Fruit fly (Drosophila melanogaster) whole organism, wandering third instar larva: ENCODE measurements around the gene CG42820.

Source experiments
- Abd-B ChIP-seq: fragments of >200 bp; optimal IDR thresholded peaks from 2 replicates; lab custom pipeline; 2017; ENCODE audit warnings: missing biosample characterization, missing genetic modification characterization
- CG32264 ChIP-seq: fragments of 200-800 bp; sonication (Bioruptor generic); optimal IDR thresholded peaks from 2 replicates; lab custom pipeline; 2016; ENCODE audit warnings: missing biosample characterization, missing genetic modification characterization
- CG9705 ChIP-seq: fragments of 200-800 bp; sonication (Bioruptor generic); optimal IDR thresholded peaks from 2 replicates; lab custom pipeline; 2018; ENCODE audit warnings: missing biosample characterization, mild to moderate bottlenecking, missing genetic modification characterization
- CrebA ChIP-seq: fragments of 200-800 bp; sonication (Bioruptor generic); optimal IDR thresholded peaks from 2 replicates; lab custom pipeline; 2016; ENCODE audit warnings: missing biosample characterization, mild to moderate bottlenecking, missing genetic modification characterization, borderline replicate concordance
- Dfd ChIP-seq: fragments of >200 bp; optimal IDR thresholded peaks from 2 replicates; lab custom pipeline; 2017; ENCODE audit warnings: missing biosample characterization, missing genetic modification characterization
- Dif ChIP-seq: fragments of 200-275, 200-300 bp; sonication (Bioruptor generic); optimal IDR thresholded peaks from 2 replicates; lab custom pipeline; 2018; ENCODE audit warnings: missing biosample characterization, missing genetic modification characterization; ENCODE audit not compliant: partially characterized antibody
- GATAd ChIP-seq: sonication (Bioruptor generic); optimal IDR thresholded peaks from 2 replicates; lab custom pipeline; 2016; ENCODE audit warnings: missing biosample characterization, missing genetic modification characterization
- HLH106 ChIP-seq: fragments of 200-800 bp; optimal IDR thresholded peaks from 3 replicates; lab custom pipeline; 2019; ENCODE audit warnings: missing biosample characterization, mild to moderate bottlenecking, missing genetic modification characterization, moderate library complexity
- Hnf4 ChIP-seq: fragments of 200-800 bp; sonication (Bioruptor generic); optimal IDR thresholded peaks from 2 replicates; lab custom pipeline; 2016; ENCODE audit warnings: missing biosample characterization, mild to moderate bottlenecking, missing genetic modification characterization
- Hr83 ChIP-seq: fragments of 200-300 bp; sonication (Bioruptor generic); optimal IDR thresholded peaks from 2 replicates; lab custom pipeline; 2016; ENCODE audit warnings: missing biosample characterization, mild to moderate bottlenecking, missing genetic modification characterization, moderate library complexity; ENCODE audit not compliant: poor library complexity, severe bottlenecking
- Jra ChIP-seq: sonication (Bioruptor generic); optimal IDR thresholded peaks from 2 replicates; lab custom pipeline; 2016; ENCODE audit warnings: missing biosample characterization, missing genetic modification characterization
- Mio ChIP-seq: sonication (Bioruptor generic); optimal IDR thresholded peaks from 2 replicates; lab custom pipeline; 2016; ENCODE audit warnings: missing biosample characterization, missing genetic modification characterization
- Myc ChIP-seq: fragments of >200 bp; optimal IDR thresholded peaks from 2 replicates; lab custom pipeline; 2017
- OdsH ChIP-seq: fragments of 200-800 bp; sonication (Bioruptor generic); optimal IDR thresholded peaks from 2 replicates; lab custom pipeline; 2016; ENCODE audit warnings: missing biosample characterization, mild to moderate bottlenecking, missing genetic modification characterization
- Rel ChIP-seq, 2 experiments: fragments of 200-800 bp; sonication (Bioruptor generic) in 1 of 2; optimal IDR thresholded peaks; 2 replicates in 1 of 2; 3 replicates in 1 of 2; lab custom pipeline; 2016 to 2019; ENCODE audit warnings: mild to moderate bottlenecking in 2 of 2, missing biosample characterization in 2 of 2, missing genetic modification characterization in 2 of 2, moderate library complexity in 1 of 2
- Vsx2 ChIP-seq: fragments of 200-300, 225-300 bp; sonication (Bioruptor generic); optimal IDR thresholded peaks from 2 replicates; lab custom pipeline; 2018; ENCODE audit warnings: missing biosample characterization, missing genetic modification characterization; ENCODE audit not compliant: partially characterized antibody
- br ChIP-seq: fragments of 200-800 bp; sonication (Bioruptor generic); optimal IDR thresholded peaks from 2 replicates; lab custom pipeline; 2016; ENCODE audit warnings: missing biosample characterization, missing genetic modification characterization
- brk ChIP-seq: fragments of 200-800 bp; sonication (Bioruptor generic); optimal IDR thresholded peaks from 2 replicates; lab custom pipeline; 2016; ENCODE audit warnings: missing biosample characterization, mild to moderate bottlenecking, missing genetic modification characterization
- dl ChIP-seq, 2 experiments: fragments of 175-275, 200-275 bp in 1 of 2; fragments of 200-275 bp in 1 of 2; sonication (Bioruptor generic); optimal IDR thresholded peaks; lab custom pipeline; 2018; ENCODE audit warnings: mild to moderate bottlenecking in 2 of 2, missing biosample characterization in 2 of 2, missing genetic modification characterization in 2 of 2, moderate library complexity in 2 of 2; ENCODE audit not compliant: partially characterized antibody in 2 of 2, insufficient read depth in 1 of 2
- dmrt93B ChIP-seq: fragments of 200-800 bp; sonication (Bioruptor generic); optimal IDR thresholded peaks from 2 replicates; lab custom pipeline; 2018; ENCODE audit warnings: missing biosample characterization, mild to moderate bottlenecking, missing genetic modification characterization
- ey ChIP-seq: fragments of 200-800 bp; sonication (Bioruptor generic); optimal IDR thresholded peaks from 2 replicates; lab custom pipeline; 2016; ENCODE audit warnings: missing biosample characterization, missing genetic modification characterization
- foxo ChIP-seq, 2 experiments: fragments of 200-800 bp; sonication (Bioruptor generic); optimal IDR thresholded peaks; 2 replicates in 1 of 2; 3 replicates in 1 of 2; lab custom pipeline; 2016 to 2017; ENCODE audit warnings: missing biosample characterization in 2 of 2, missing genetic modification characterization in 2 of 2
- fru ChIP-seq: fragments of 200-800 bp; sonication (Bioruptor generic); optimal IDR thresholded peaks from 3 replicates; lab custom pipeline; 2016; ENCODE audit warnings: missing biosample characterization, mild to moderate bottlenecking, missing genetic modification characterization
- h ChIP-seq: fragments of 200-800 bp; sonication (Bioruptor generic); optimal IDR thresholded peaks from 3 replicates; lab custom pipeline; 2016; ENCODE audit warnings: missing biosample characterization, mild to moderate bottlenecking, missing genetic modification characterization
- jim ChIP-seq: fragments of 175-275, 200-325 bp; sonication (Bioruptor generic); optimal IDR thresholded peaks from 2 replicates; lab custom pipeline; 2016; ENCODE audit warnings: missing biosample characterization, mild to moderate bottlenecking, missing genetic modification characterization
- lola ChIP-seq: fragments of >200 bp; optimal IDR thresholded peaks from 2 replicates; lab custom pipeline; 2017; ENCODE audit warnings: missing biosample characterization, missing genetic modification characterization
- psq ChIP-seq: fragments of 200-800 bp; sonication (Bioruptor generic); optimal IDR thresholded peaks from 3 replicates; lab custom pipeline; 2017; ENCODE audit warnings: missing biosample characterization, mild to moderate bottlenecking, missing genetic modification characterization, moderate library complexity
- rgr ChIP-seq: fragments of 200-800 bp; sonication (Bioruptor generic); optimal IDR thresholded peaks from 3 replicates; lab custom pipeline; 2016; ENCODE audit warnings: missing biosample characterization, mild to moderate bottlenecking, missing genetic modification characterization
- sage ChIP-seq: fragments of 200-800 bp; sonication (Bioruptor generic); optimal IDR thresholded peaks from 2 replicates; lab custom pipeline; 2016; ENCODE audit warnings: missing biosample characterization, mild to moderate bottlenecking, missing genetic modification characterization
- tai ChIP-seq: sonication (Bioruptor generic); optimal IDR thresholded peaks from 2 replicates; lab custom pipeline; 2016; ENCODE audit warnings: missing biosample characterization, missing genetic modification characterization
- usp ChIP-seq: fragments of >200 bp; optimal IDR thresholded peaks from 2 replicates; lab custom pipeline; 2017; ENCODE audit warnings: missing biosample characterization, missing genetic modification characterization

CG42820 gene

DNA sequence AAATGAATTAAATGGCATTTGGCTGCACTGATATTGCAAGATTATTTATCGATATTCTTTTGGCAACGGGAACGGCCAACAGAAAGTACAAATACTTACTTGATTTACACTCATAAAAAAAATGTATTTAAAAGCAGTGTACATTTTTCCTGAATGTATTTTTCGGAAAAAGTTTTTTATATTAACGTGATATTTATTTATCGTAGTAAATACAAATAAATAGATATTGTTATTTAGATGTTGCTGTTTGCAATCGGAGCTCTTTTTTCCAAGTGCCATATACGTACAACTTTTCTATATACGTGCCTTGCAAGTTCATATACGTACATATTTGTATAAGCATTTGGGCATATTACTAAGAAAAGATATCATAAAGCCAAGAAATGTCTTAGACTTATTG, 40.9 kb downstream of the CG42820 start:
- TF ChIP-seq Dfd (GFP tag; lab: Kevin White, UChicago) (no peak), Myc (no peak), psq (peak; percentile 36), OdsH (GFP tag; lab: Kevin White, UChicago) (peak; percentile 26), Mio (GFP tag; lab: Kevin White, UChicago) (no peak), dl (GFP tag; optimal IDR thresholded peaks at IDR 0.05; lab: Kevin White, UChicago; ENCODE audit: insufficient read depth in 1 of 2, partially characterized antibody in 2 of 2) (no peak), CG32264 (GFP tag; lab: Kevin White, UChicago) (no peak), ey (GFP tag; lab: Kevin White, UChicago) (no peak), fru (GFP tag; lab: Kevin White, UChicago) (peak; percentile 29), foxo (GFP tag; optimal IDR thresholded peaks at IDR 0.05; lab: Kevin White, UChicago) (peak in 1 of 2 experiments; percentile 71), Hnf4 (GFP tag; lab: Kevin White, UChicago) (no peak), rgr (GFP tag; lab: Kevin White, UChicago) (peak; percentile 44), Rel (GFP tag; optimal IDR thresholded peaks at IDR 0.05; lab: Kevin White, UChicago) (no peak), Rel (tag; optimal IDR thresholded peaks at IDR 0.05; lab: Kevin White, UChicago) (no peak), h (peak; percentile 65), usp (GFP tag; lab: Kevin White, UChicago) (no peak), dmrt93B (GFP tag; lab: Kevin White, UChicago) (peak; percentile 5), Vsx2 (no peak), Hr83 (GFP tag; lab: Kevin White, UChicago) (no peak), CG9705 (no peak), GATAd (GFP tag; lab: Kevin White, UChicago) (no peak), HLH106 (tag; lab: Kevin White, UChicago) (peak; percentile 60)
- TF ChIP-seq, all 38 proteins: peak for 8

dm6 chr2L:8350560-8351171, 41.5 kb downstream of the CG42820 start:
- TF ChIP-seq GATAd (GFP tag; lab: Kevin White, UChicago) (no peak), ey (GFP tag; lab: Kevin White, UChicago) (no peak), Hr83 (GFP tag; lab: Kevin White, UChicago) (peak; percentile 62), rgr (GFP tag; lab: Kevin White, UChicago) (peak; percentile 59), Dfd (GFP tag; lab: Kevin White, UChicago) (no peak), CrebA (GFP tag; lab: Kevin White, UChicago) (peak; percentile 11), CG9705 (no peak), brk (GFP tag; lab: Kevin White, UChicago) (no peak), Abd-B (GFP tag; lab: Kevin White, UChicago) (no peak), OdsH (GFP tag; lab: Kevin White, UChicago) (peak; percentile 37), h (peak; percentile 18), sage (no peak), tai (GFP tag; lab: Kevin White, UChicago) (peak; percentile 15), Mio (GFP tag; lab: Kevin White, UChicago) (no peak), Rel (GFP tag; optimal IDR thresholded peaks at IDR 0.05; lab: Kevin White, UChicago) (no peak), Rel (tag; optimal IDR thresholded peaks at IDR 0.05; lab: Kevin White, UChicago) (peak; percentile 64), foxo (GFP tag; optimal IDR thresholded peaks at IDR 0.05; lab: Kevin White, UChicago) (peak in 1 of 2 experiments; percentile 9), jim (GFP tag; lab: Kevin White, UChicago) (no peak), br (GFP tag; lab: Kevin White, UChicago) (no peak)

dm6 chr2L:8346260-8346659, 45.9 kb downstream of the CG42820 start, which contains the start of gene CG7778:
CG7778 (plus strand) TSS chr2L:8346620.
- TF ChIP-seq lola (GFP tag; lab: Kevin White, UChicago): no peak
- peak; percentile 26 for TF ChIP-seq Dif (GFP tag; lab: Kevin White, UChicago)
- TF ChIP-seq ey (GFP tag; lab: Kevin White, UChicago): no peak
- TF ChIP-seq Jra: no peak
- TF ChIP-seq Rel (GFP tag; optimal IDR thresholded peaks at IDR 0.05; lab: Kevin White, UChicago): no peak
- no peak for TF ChIP-seq Rel (tag; optimal IDR thresholded peaks at IDR 0.05; lab: Kevin White, UChicago)
- TF ChIP-seq CG32264 (GFP tag; lab: Kevin White, UChicago): no peak
- no peak for TF ChIP-seq sage
- TF ChIP-seq brk (GFP tag; lab: Kevin White, UChicago): no peak
- TF ChIP-seq, all 38 proteins: peak for 1
